Fruit fly (Drosophila melanogaster) whole organism, embryonic: Measurements from ENCODE around the gene CG9702.

ENCODE experiments used
- Asciz ChIP-seq: fragments of 200-800 bp; sonication (Bioruptor generic); optimal IDR thresholded peaks from 2 replicates; lab custom pipeline; 2017; ENCODE audit warnings: missing biosample characterization, mild to moderate bottlenecking, missing genetic modification characterization, missing genetic modification reagents
- CG10543 ChIP-seq: fragments of 200-800 bp; sonication (Bioruptor generic); optimal IDR thresholded peaks from 3 replicates; lab custom pipeline; 2017; ENCODE audit warnings: missing biosample characterization, mild to moderate bottlenecking, missing genetic modification characterization, moderate library complexity
- CG11504 ChIP-seq: fragments of 200-800 bp; sonication (Bioruptor generic); optimal IDR thresholded peaks from 3 replicates; lab custom pipeline; 2019; ENCODE audit warnings: missing biosample characterization, mild to moderate bottlenecking, missing genetic modification characterization, moderate library complexity
- CG12071 ChIP-seq: fragments of 200-800 bp; sonication (Bioruptor generic); optimal IDR thresholded peaks from 3 replicates; lab custom pipeline; 2018; ENCODE audit warnings: missing biosample characterization, mild to moderate bottlenecking, missing genetic modification characterization
- CG12744 ChIP-seq: fragments of 200-800 bp; sonication (Bioruptor generic); optimal IDR thresholded peaks from 2 replicates; lab custom pipeline; 2016; ENCODE audit warnings: missing biosample characterization, missing genetic modification characterization
- CG13123 ChIP-seq: fragments of 200-800 bp; sonication (Bioruptor generic); optimal IDR thresholded peaks from 2 replicates; lab custom pipeline; 2016; ENCODE audit warnings: missing biosample characterization, missing genetic modification characterization
- CG13424 ChIP-seq: fragments of 200-800 bp; sonication (Bioruptor generic); optimal IDR thresholded peaks from 2 replicates; lab custom pipeline; 2019; ENCODE audit warnings: missing biosample characterization, mild to moderate bottlenecking, missing genetic modification characterization, moderate library complexity
- CG14014 ChIP-seq: fragments of 200-800 bp; sonication (Bioruptor generic); IDR thresholded peaks from 2 replicates; pipeline ENCODE4 v1.3.6; 2022; ENCODE audit warnings: missing biosample characterization, missing genetic modification characterization
- CG14965 ChIP-seq: fragments of 200-800 bp; sonication (Bioruptor generic); optimal IDR thresholded peaks from 2 replicates; lab custom pipeline; 2016; ENCODE audit warnings: missing biosample characterization, missing genetic modification characterization, borderline replicate concordance
- CG15696 ChIP-seq: fragments of 200-800 bp; sonication (Bioruptor generic); optimal IDR thresholded peaks from 2 replicates; lab custom pipeline; 2019; ENCODE audit warnings: missing biosample characterization, mild to moderate bottlenecking, missing genetic modification characterization, moderate library complexity
- CG17328 ChIP-seq: fragments of 200-800 bp; sonication (Bioruptor generic); IDR thresholded peaks from 2 replicates; pipeline ENCODE4 v1.3.6; 2022; ENCODE audit warnings: missing biosample characterization, missing genetic modification characterization
- CG17829 ChIP-seq: fragments of 200-800 bp; optimal IDR thresholded peaks from 2 replicates; lab custom pipeline; 2019; ENCODE audit warnings: missing biosample characterization, mild to moderate bottlenecking, missing genetic modification characterization, moderate library complexity
- CG31224 ChIP-seq: fragments of 200-800 bp; sonication (Bioruptor generic); IDR thresholded peaks from 2 replicates; pipeline ENCODE4 v1.3.6; 2022; ENCODE audit warnings: missing biosample characterization, missing genetic modification characterization
- CG31388 ChIP-seq: fragments of 200-800 bp; sonication (Bioruptor generic); optimal IDR thresholded peaks from 2 replicates; lab custom pipeline; 2016; ENCODE audit warnings: missing biosample characterization, missing genetic modification characterization
- CG31441 ChIP-seq: fragments of 200-800 bp; sonication (Bioruptor generic); IDR thresholded peaks from 2 replicates; pipeline ENCODE4 v1.3.6; 2022; ENCODE audit warnings: missing biosample characterization, missing genetic modification characterization
- CG32532 ChIP-seq: fragments of 200-800 bp; sonication (Bioruptor generic); IDR thresholded peaks from 2 replicates; pipeline ENCODE4 v1.3.6; 2022; ENCODE audit warnings: missing biosample characterization, missing genetic modification characterization
- CG3281 ChIP-seq: fragments of 200-800 bp; sonication (Bioruptor generic); optimal IDR thresholded peaks from 3 replicates; lab custom pipeline; 2017; ENCODE audit warnings: missing biosample characterization, mild to moderate bottlenecking, missing genetic modification characterization
- CG43689 ChIP-seq: fragments of 200-800 bp; sonication (Bioruptor generic); IDR thresholded peaks from 2 replicates; pipeline ENCODE4 v1.3.6; 2022; ENCODE audit warnings: missing biosample characterization, missing genetic modification characterization
- CG4820 ChIP-seq: fragments of 200-800 bp; sonication (Bioruptor generic); optimal IDR thresholded peaks from 3 replicates; lab custom pipeline; 2016; ENCODE audit warnings: missing biosample characterization, missing genetic modification characterization
- CG6689 ChIP-seq: fragments of 200-800 bp; sonication (Bioruptor generic); IDR thresholded peaks from 2 replicates; pipeline ENCODE4 v1.3.6; 2022; ENCODE audit warnings: missing biosample characterization, missing genetic modification characterization
- CG7963 ChIP-seq: fragments of 200-800 bp; sonication (Bioruptor generic); IDR thresholded peaks from 3 replicates; pipeline ENCODE4 v1.3.6; 2022; ENCODE audit warnings: missing biosample characterization, missing genetic modification characterization; ENCODE audit not compliant: partially characterized antibody
- CG7987 ChIP-seq: fragments of 200-800 bp; sonication (Bioruptor generic); optimal IDR thresholded peaks from 2 replicates; lab custom pipeline; 2018; ENCODE audit warnings: missing biosample characterization, mild to moderate bottlenecking, missing genetic modification characterization, moderate library complexity
- CG8281 ChIP-seq: fragments of 200-800 bp; sonication (Bioruptor generic); optimal IDR thresholded peaks from 2 replicates; lab custom pipeline; 2018; ENCODE audit warnings: missing biosample characterization, mild to moderate bottlenecking, missing genetic modification characterization, moderate library complexity
- CG9215 ChIP-seq: fragments of 200-800 bp; sonication (Bioruptor generic); IDR thresholded peaks from 2 replicates; pipeline ENCODE4 v1.3.6; 2022; ENCODE audit warnings: missing biosample characterization, missing genetic modification characterization
- CG9797 ChIP-seq: fragments of 200-800 bp; sonication (Bioruptor generic); optimal IDR thresholded peaks from 3 replicates; lab custom pipeline; 2018; ENCODE audit warnings: missing biosample characterization, mild to moderate bottlenecking, missing genetic modification characterization
- CG9876 ChIP-seq: fragments of 200-800 bp; sonication (Bioruptor generic); optimal IDR thresholded peaks from 2 replicates; lab custom pipeline; 2016; ENCODE audit warnings: missing biosample characterization, missing genetic modification characterization
- CkIIα-i1 ChIP-seq: fragments of 200-800 bp; sonication (Bioruptor generic); IDR thresholded peaks from 2 replicates; pipeline ENCODE4 v1.3.6; 2022; ENCODE audit warnings: missing biosample characterization, missing genetic modification characterization
- D ChIP-seq, 2 experiments: fragments of 200-800 bp in 1 of 2; fragments of >200 bp in 1 of 2; sonication (Bioruptor generic) in 1 of 2; optimal IDR thresholded peaks; 2 replicates in 1 of 2; 3 replicates in 1 of 2; lab custom pipeline; 2017; ENCODE audit warnings: mild to moderate bottlenecking in 1 of 2, missing biosample characterization in 1 of 2, missing genetic modification characterization in 1 of 2, missing genetic modification reagents in 1 of 2
- Dip2 ChIP-seq: fragments of 200-800 bp; sonication (Bioruptor generic); IDR thresholded peaks from 2 replicates; pipeline ENCODE4 v1.3.6; 2022; ENCODE audit warnings: missing biosample characterization, missing genetic modification characterization
- Dip3 ChIP-seq: fragments of 200-800 bp; sonication (Bioruptor generic); optimal IDR thresholded peaks from 3 replicates; lab custom pipeline; 2016; ENCODE audit warnings: missing biosample characterization, missing genetic modification characterization
- E2f2 ChIP-seq: fragments of 200-800 bp; sonication (Bioruptor generic); IDR thresholded peaks from 2 replicates; pipeline ENCODE4 v1.3.6; 2022; ENCODE audit warnings: missing biosample characterization, missing genetic modification characterization
- Hmx ChIP-seq: fragments of 200-800 bp; sonication (Bioruptor generic); optimal IDR thresholded peaks from 2 replicates; lab custom pipeline; 2016; ENCODE audit warnings: missing biosample characterization, missing genetic modification characterization
- Oli ChIP-seq: fragments of 200-800 bp; sonication (Bioruptor generic); optimal IDR thresholded peaks from 2 replicates; lab custom pipeline; 2018; ENCODE audit warnings: missing biosample characterization, mild to moderate bottlenecking, missing genetic modification characterization, moderate library complexity
- Opbp ChIP-seq: fragments of 200-800 bp; sonication (Bioruptor generic); IDR thresholded peaks from 3 replicates; pipeline ENCODE4 v1.3.6; 2022; ENCODE audit warnings: missing biosample characterization, missing genetic modification characterization; ENCODE audit not compliant: partially characterized antibody
- bab2 ChIP-seq: fragments of 200-800 bp; sonication (Bioruptor generic); optimal IDR thresholded peaks from 2 replicates; lab custom pipeline; 2016; ENCODE audit warnings: missing biosample characterization, missing genetic modification characterization
- ci ChIP-seq: fragments of 200-800 bp; sonication (Bioruptor generic); IDR thresholded peaks from 3 replicates; pipeline ENCODE4 v1.3.6; 2022; ENCODE audit warnings: missing biosample characterization, missing genetic modification characterization
- crc ChIP-seq: fragments of 200-800 bp; sonication (Bioruptor generic); optimal IDR thresholded peaks from 2 replicates; lab custom pipeline; 2016; ENCODE audit warnings: missing biosample characterization, missing genetic modification characterization
- disco-r ChIP-seq: fragments of 200-800 bp; sonication (Bioruptor generic); optimal IDR thresholded peaks from 2 replicates; lab custom pipeline; 2016; ENCODE audit warnings: missing biosample characterization, missing genetic modification characterization
- hth ChIP-seq: fragments of >200 bp; optimal IDR thresholded peaks from 2 replicates; lab custom pipeline; 2017; ENCODE audit warnings: inconsistent platforms
- jing ChIP-seq: fragments of 200-800 bp; sonication (Bioruptor generic); optimal IDR thresholded peaks from 2 replicates; lab custom pipeline; 2018; ENCODE audit warnings: missing biosample characterization, mild to moderate bottlenecking, missing genetic modification characterization
- knrl ChIP-seq: fragments of 200-800 bp; sonication (Bioruptor generic); IDR thresholded peaks from 3 replicates; pipeline ENCODE4 v1.3.6; 2022; ENCODE audit warnings: missing biosample characterization, missing genetic modification characterization; ENCODE audit not compliant: partially characterized antibody
- pros ChIP-seq: fragments of 200-800 bp; sonication (Bioruptor generic); optimal IDR thresholded peaks from 3 replicates; lab custom pipeline; 2019; ENCODE audit warnings: missing biosample characterization, mild to moderate bottlenecking, missing genetic modification characterization, moderate library complexity
- run ChIP-seq: fragments of 200-800 bp; sonication (Bioruptor generic); optimal IDR thresholded peaks from 3 replicates; lab custom pipeline; 2018; ENCODE audit warnings: missing biosample characterization, mild to moderate bottlenecking, missing genetic modification characterization
- sc ChIP-seq, 3 experiments: fragments of >200 bp in 2 of 3; fragments of 200-800 bp in 1 of 3; sonication (Bioruptor generic) in 1 of 3; optimal IDR thresholded peaks; 2 replicates in 2 of 3; 3 replicates in 1 of 3; lab custom pipeline; 2017; ENCODE audit warnings: mild to moderate bottlenecking in 1 of 3, missing biosample characterization in 1 of 3, missing genetic modification characterization in 1 of 3, missing genetic modification reagents in 1 of 3
- schlank ChIP-seq: fragments of 200-800 bp; sonication (Bioruptor generic); optimal IDR thresholded peaks from 2 replicates; lab custom pipeline; 2018; ENCODE audit warnings: missing biosample characterization, mild to moderate bottlenecking, missing genetic modification characterization
- scrt ChIP-seq: fragments of 200-800 bp; sonication (Bioruptor generic); optimal IDR thresholded peaks from 2 replicates; lab custom pipeline; 2018; ENCODE audit warnings: missing biosample characterization, mild to moderate bottlenecking, missing genetic modification characterization, moderate library complexity
- slou ChIP-seq: fragments of 200-800 bp; sonication (Bioruptor generic); optimal IDR thresholded peaks from 3 replicates; lab custom pipeline; 2016; ENCODE audit warnings: missing biosample characterization, missing genetic modification characterization
- sob ChIP-seq: fragments of 200-800 bp; sonication (Bioruptor generic); IDR thresholded peaks from 2 replicates; pipeline ENCODE4 v1.3.6; 2022; ENCODE audit warnings: missing biosample characterization, missing genetic modification characterization

The CG9702 gene

DNA sequence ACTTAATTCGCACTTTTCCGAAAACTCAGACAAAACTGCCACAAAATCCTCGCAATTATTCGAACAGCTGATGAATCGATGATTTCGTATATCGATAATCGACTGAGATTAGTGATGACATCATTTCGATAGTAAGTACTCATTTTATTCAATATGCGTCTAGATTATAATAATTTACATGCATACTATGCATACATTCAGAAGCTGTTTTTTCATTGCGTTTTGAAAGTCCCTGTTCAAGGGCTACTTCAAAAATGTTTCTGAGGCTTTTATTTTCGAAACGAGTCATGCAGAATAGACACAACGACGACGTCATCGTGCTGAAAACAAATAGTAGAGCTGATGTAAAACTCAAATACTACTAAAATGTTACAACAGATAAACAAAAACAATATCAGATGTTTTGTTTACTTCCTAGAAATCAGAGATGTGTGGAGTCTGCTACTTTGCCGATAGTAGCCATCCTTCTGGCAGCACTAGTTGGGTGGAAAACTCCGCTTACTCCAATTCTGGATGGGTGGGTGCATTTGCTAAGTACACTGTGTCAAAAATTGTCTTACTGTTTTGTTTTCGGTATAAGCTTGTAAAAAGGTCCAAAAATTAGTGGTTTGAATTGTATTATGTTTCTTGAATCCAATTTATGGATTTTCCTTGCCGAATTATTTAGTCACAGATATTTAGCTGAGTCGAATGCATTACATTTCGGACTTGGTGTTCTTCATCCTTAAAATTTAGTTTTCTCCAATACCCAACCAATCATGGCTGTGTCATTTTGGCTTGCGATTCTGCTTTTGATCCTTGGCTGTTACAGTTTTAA, 22.4 kb downstream of the CG9702 start, which contains the start of the genes CG2246 and CG31021 (continued):
- TF ChIP-seq bab2 (GFP tag; lab: Kevin White, UChicago) (peak; percentile 51), CG11504 (tag; lab: Kevin White, UChicago) (peak; percentile 54), CG17829 (tag; lab: Kevin White, UChicago) (peak; percentile 59), disco-r (GFP tag; lab: Kevin White, UChicago) (no peak), knrl (GFP tag; lab: Robert Waterston, UW) (peak; percentile 85), CG8281 (tag; lab: Kevin White, UChicago) (no peak), CG3281 (GFP tag; lab: Kevin White, UChicago) (no peak), CG12744 (GFP tag; lab: Kevin White, UChicago) (peak; percentile 39), CG14965 (no peak), schlank (tag; lab: Kevin White, UChicago) (no peak), CG43689 (GFP tag; lab: Robert Waterston, UW) (no peak), CG15696 (peak; percentile 47), CG4820 (peak; percentile 47), CG31388 (GFP tag; lab: Kevin White, UChicago) (no peak), CG7963 (GFP tag; lab: Robert Waterston, UW) (peak; percentile 76; the same call in 2 of the 3 replicates), pros (GFP tag; lab: Kevin White, UChicago) (no peak), Dip2 (GFP tag; lab: Robert Waterston, UW) (no peak), CG13424 (tag; lab: Kevin White, UChicago) (peak; percentile 59), Oli (tag; lab: Kevin White, UChicago) (no peak), CG7987 (GFP tag; lab: Kevin White, UChicago) (no peak), CG31224 (GFP tag; lab: Robert Waterston, UW) (0 out of 2 replicates have a peak, but pooled peaks have one; percentile 32), hth (no peak), CG32532 (GFP tag; lab: Robert Waterston, UW) (peak; percentile 72), CG14014 (GFP tag; lab: Robert Waterston, UW) (0 out of 2 replicates have a peak, but pooled peaks have one; percentile 23), CG17328 (GFP tag; lab: Robert Waterston, UW) (peak; percentile 51), CG9215 (peak; percentile 60), CG9797 (GFP tag; lab: Kevin White, UChicago) (peak; percentile 30), sc (optimal IDR thresholded peaks at IDR 0.05; lab: Kevin White, UChicago) (no peak), sc (GFP tag; optimal IDR thresholded peaks at IDR 0.05; lab: Kevin White, UChicago) (no peak), CG6689 (GFP tag; lab: Robert Waterston, UW) (no peak), Opbp (peak; percentile 78), scrt (GFP tag; lab: Kevin White, UChicago) (no peak), CkIIα-i1 (no peak), CG31441 (GFP tag; lab: Robert Waterston, UW) (peak; percentile 48; the same call in 1 of the 2 replicates), CG12071 (GFP tag; lab: Kevin White, UChicago) (no peak), CG10543 (peak; percentile 35), CG13123 (GFP tag; lab: Kevin White, UChicago) (peak; percentile 43), slou (no peak), Dip3 (GFP tag; lab: Kevin White, UChicago) (peak; percentile 47), run (tag; lab: Kevin White, UChicago) (no peak), CG9876 (peak; percentile 63), ci (peak; percentile 67; the same call in 2 of the 3 replicates), jing (no peak), E2f2 (GFP tag; lab: Robert Waterston, UW) (peak; percentile 40; the same call in 1 of the 2 replicates), crc (GFP tag; lab: Kevin White, UChicago) (no peak), Asciz (GFP tag; lab: Kevin White, UChicago) (no peak), sob (GFP tag; lab: Robert Waterston, UW) (peak; percentile 72), Hmx (GFP tag; lab: Kevin White, UChicago) (no peak), D (optimal IDR thresholded peaks at IDR 0.05; lab: Kevin White, UChicago) (no peak), D (GFP tag; optimal IDR thresholded peaks at IDR 0.05; lab: Kevin White, UChicago) (no peak)
